Fruit fly (Drosophila melanogaster) Kc167 (cell line): ENCODE measurements around the gene CG34393.

Experiments
- Myc ChIP-seq: fragments of >200 bp; optimal IDR thresholded peaks from 2 replicates; lab custom pipeline; 2017; ENCODE audit warnings: missing external identifiers
- Sin3A ChIP-seq: fragments of >200 bp; optimal IDR thresholded peaks from 2 replicates; lab custom pipeline; 2018; ENCODE audit warnings: missing external identifiers
- h ChIP-seq: fragments of >200 bp; optimal IDR thresholded peaks from 3 replicates; lab custom pipeline; 2018; ENCODE audit warnings: missing external identifiers

dm6 chr2L:3148959-3149591 is 51.2 kb downstream of the CG34393 start:
- TF ChIP-seq Myc (lab: Kevin White, UChicago), result no peak
- no peak for TF ChIP-seq Sin3A (lab: Kevin White, UChicago)
- no peak for TF ChIP-seq h
